Worm (Caenorhabditis elegans) whole organism, L4/young adult: Measurements from ENCODE around the gene C33H5.13.

Source experiments
- W03F9.2 ChIP-seq: fragments of 150-350 bp; optimal IDR thresholded peaks from 2 replicates; lab custom pipeline; 2014; ENCODE audit warnings: missing biosample characterization, missing genetic modification characterization
- him-1 ChIP-seq: sonication (generic microtip); optimal IDR thresholded peaks from 2 replicates; lab custom pipeline; 2016; ENCODE audit warnings: missing genotype, missing genetic modification reagents, missing genetic modification characterization, missing compliant biosample characterization

- no peak for TF ChIP-seq him-1 (tag; lab: Kevin White, UChicago)
- no peak for TF ChIP-seq W03F9.2
These were observed 44.4 kb upstream of the C33H5.13 start for ce11 chrIV:7836491-7836890.
